Fruit fly (Drosophila melanogaster): ENCODE data around the gene muc.

Gene muc

DNA sequence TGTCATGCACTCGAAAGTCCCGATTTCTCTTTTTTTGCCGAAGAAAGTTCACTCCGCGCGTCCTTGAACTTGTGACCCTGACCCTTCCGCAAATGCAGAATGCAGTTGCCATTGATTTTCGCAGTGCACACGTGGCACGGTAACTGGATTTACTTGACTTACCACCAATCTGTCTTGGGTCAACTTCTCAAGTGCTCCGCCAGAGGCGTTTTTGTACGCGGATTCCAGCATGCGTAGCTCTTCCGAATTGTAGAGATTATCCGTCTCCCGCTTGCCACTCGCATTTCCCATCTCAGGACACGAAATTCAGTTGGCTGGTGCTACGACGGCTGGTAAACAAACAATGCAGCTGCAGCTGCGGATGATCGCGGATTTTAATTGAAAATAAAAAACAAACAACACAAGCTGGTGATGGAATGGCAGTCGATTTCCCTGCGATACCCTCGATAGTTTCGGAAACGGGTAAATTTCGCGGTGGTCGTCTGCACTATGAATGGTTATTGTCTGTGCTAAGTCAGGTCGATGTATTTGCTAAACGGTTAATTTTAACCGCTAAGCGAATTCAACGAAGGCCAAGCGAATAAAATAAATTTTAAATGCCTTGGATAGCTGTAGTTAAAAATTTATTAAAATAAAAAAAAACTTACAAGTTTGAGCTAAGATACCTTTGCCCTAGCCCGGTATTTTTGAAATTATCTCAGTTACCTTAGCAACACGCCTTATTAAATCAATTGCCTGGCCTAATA lies 38.7 kb upstream of the muc start, which contains the start of the genes CG5149 and gudu:
Gene CG5149 (minus strand): TSS at position 441 of the 746 bp plus-strand sequence.
Gene gudu (plus strand): TSS at position 696 of the 746 bp plus-strand sequence.
- TF ChIP-seq CG15696 (tag; optimal IDR thresholded peaks at IDR 0.05) (no peak), CG10321 (GFP tag; IDR thresholded peaks at IDR 0.05) (no peak), cg (GFP tag; optimal IDR thresholded peaks at IDR 0.05) (no peak), CG15601 (tag; optimal IDR thresholded peaks at IDR 0.05) (peak; percentile 49), MBD-R2 (GFP tag; IDR thresholded peaks at IDR 0.05) (peak; percentile 84), odd (GFP tag; optimal IDR thresholded peaks at IDR 0.05) (no peak), Dad (GFP tag; optimal IDR thresholded peaks at IDR 0.05) (no peak), sd (tag; optimal IDR thresholded peaks at IDR 0.05) (no peak), ewg (GFP tag; optimal IDR thresholded peaks at IDR 0.05) (no peak), Ets65A (GFP tag) (peak; percentile 49), CG16779 (GFP tag; IDR thresholded peaks at IDR 0.05) (no peak), gce (GFP tag; IDR thresholded peaks at IDR 0.05) (no peak), hbn (GFP tag; IDR thresholded peaks at IDR 0.05; ENCODE audit: partially characterized antibody) (peak; percentile 87), nau (GFP tag; optimal IDR thresholded peaks at IDR 0.05) (no peak), klu (GFP tag; IDR thresholded peaks at IDR 0.05) (no peak), pnt (GFP tag; optimal IDR thresholded peaks at IDR 0.05) (no peak), chinmo (GFP tag; IDR thresholded peaks at IDR 0.05; ENCODE audit: partially characterized antibody) (peak; percentile 94), nom (GFP tag; optimal IDR thresholded peaks at IDR 0.05) (no peak), sr (GFP tag; IDR thresholded peaks at IDR 0.05) (no peak), CG17912 (GFP tag; optimal IDR thresholded peaks at IDR 0.05) (no peak), tgo (GFP tag; IDR thresholded peaks at IDR 0.05) (no peak), gfzf (GFP tag; optimal IDR thresholded peaks at IDR 0.05) (peak; percentile 49), Eip74EF (GFP tag; optimal IDR thresholded peaks at IDR 0.05) (no peak), Hmx (GFP tag; optimal IDR thresholded peaks at IDR 0.05) (no peak), psq (GFP tag; optimal IDR thresholded peaks at IDR 0.05) (no peak), Antp (GFP tag; optimal IDR thresholded peaks at IDR 0.05) (no peak), CG42726 (GFP tag; IDR thresholded peaks at IDR 0.05; ENCODE audit: partially characterized antibody) (peak; percentile 89), crol (GFP tag; IDR thresholded peaks at IDR 0.05) (no peak), luna (GFP tag; optimal IDR thresholded peaks at IDR 0.05) (no peak), CG2199 (GFP tag; IDR thresholded peaks at IDR 0.05) (no peak), Fer3 (tag; optimal IDR thresholded peaks at IDR 0.05) (no peak), lilli (GFP tag; optimal IDR thresholded peaks at IDR 0.05) (peak; percentile 7), Doc2 (GFP tag; IDR thresholded peaks at IDR 0.05) (no peak), Hmr (GFP tag; optimal IDR thresholded peaks at IDR 0.05) (peak; percentile 57), CG18011 (GFP tag; optimal IDR thresholded peaks at IDR 0.05) (no peak), insv (GFP tag; optimal IDR thresholded peaks at IDR 0.05) (no peak), z (GFP tag; IDR thresholded peaks at IDR 0.05) (no peak), CG9609 (GFP tag; optimal IDR thresholded peaks at IDR 0.05) (no peak), D19A (tag; optimal IDR thresholded peaks at IDR 0.05) (no peak), Doc3 (GFP tag; IDR thresholded peaks at IDR 0.05; ENCODE audit: partially characterized antibody) (peak; percentile 83), CoRest (tag; optimal IDR thresholded peaks at IDR 0.05) (peak; percentile 12), Bgb (GFP tag; IDR thresholded peaks at IDR 0.05; ENCODE audit: partially characterized antibody) (peak; percentile 94), vvl (GFP tag; IDR thresholded peaks at IDR 0.05) (peak; percentile 73), CG9876 (GFP tag; optimal IDR thresholded peaks at IDR 0.05) (no peak), CG12744 (GFP tag; optimal IDR thresholded peaks at IDR 0.05) (no peak), CG17612 (GFP tag; IDR thresholded peaks at IDR 0.05) (no peak), CG31441 (GFP tag; IDR thresholded peaks at IDR 0.05) (peak; percentile 30; the same call in 1 of the 2 replicates), CG8089 (GFP tag; optimal IDR thresholded peaks at IDR 0.05) (no peak), CG12104 (GFP tag; optimal IDR thresholded peaks at IDR 0.05) (no peak), gro (GFP tag; optimal IDR thresholded peaks at IDR 0.05) (no peak)

Measured in whole organism, embryonic.